Worm (Caenorhabditis elegans) whole organism, midembryonic: ENCODE results near the gene add-1.

Experiments
- T22C8.4 ChIP-seq: fragments of 200-800 bp; sonication (Bioruptor generic); IDR thresholded peaks from 2 replicates; pipeline ENCODE4 v1.3.6; 2022; ENCODE audit warnings: missing genetic modification characterization, missing compliant biosample characterization
- flt-1 ChIP-seq: fragments of 200-800 bp; sonication (Bioruptor generic); IDR thresholded peaks from 2 replicates; pipeline ENCODE4 v1.3.6; 2022; ENCODE audit warnings: missing genetic modification characterization, missing compliant biosample characterization
- klf-2 ChIP-seq: fragments of 200-800 bp; sonication (Bioruptor generic); conservative IDR thresholded peaks from 2 replicates; pipeline ENCODE4 v1.3.6; 2022; ENCODE audit warnings: missing genetic modification reagents, missing genetic modification characterization, missing compliant biosample characterization
- med-1 ChIP-seq: sonication (generic microtip); optimal IDR thresholded peaks from 2 replicates; lab custom pipeline; 2017; ENCODE audit warnings: missing genetic modification characterization, mild to moderate bottlenecking, missing compliant biosample characterization, antibody characterized with exemption, missing genetic modification reagents; ENCODE audit not compliant: insufficient read depth
- ref-1 ChIP-seq: fragments of 200-800 bp; sonication (Bioruptor generic); conservative IDR thresholded peaks from 2 replicates; pipeline ENCODE4 v1.3.6; 2022; ENCODE audit warnings: missing genetic modification reagents, missing genetic modification characterization, missing compliant biosample characterization

DNA sequence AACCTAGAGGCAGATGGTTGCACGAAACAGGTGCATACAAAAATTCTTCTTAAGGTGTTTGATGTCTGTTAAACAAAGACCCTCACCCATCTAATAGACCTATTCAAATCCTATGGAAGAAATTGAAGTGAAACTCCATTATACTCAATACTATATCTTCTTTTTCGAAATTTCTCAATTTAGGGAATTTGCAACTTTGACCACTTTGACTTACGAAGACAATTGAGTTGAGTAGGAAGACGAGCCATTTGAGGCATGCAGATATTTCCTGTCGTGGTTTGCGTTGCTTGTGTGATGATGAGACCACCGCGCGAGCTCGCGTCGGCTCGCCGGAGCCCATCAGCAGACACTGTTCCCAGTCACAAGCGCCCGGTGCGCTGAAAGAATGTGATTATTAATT lies 10.8 kb upstream of the add-1 start:
- TF ChIP-seq med-1 (GFP tag; lab: Kevin White, UChicago) (no peak), T22C8.4 (GFP tag; lab: Robert Waterston, UW) (no peak), klf-2 (GFP tag; lab: Robert Waterston, UW) (no peak), ref-1 (GFP tag; lab: Robert Waterston, UW) (no peak), flt-1 (GFP tag; lab: Robert Waterston, UW) (no peak)
